Worm (Caenorhabditis elegans) whole organism, mixed stage, embryonic: Measurements from ENCODE around the gene R04F11.3.

ENCODE experiments used
- M03D4.4 ChIP-seq: sonication (generic microtip); optimal IDR thresholded peaks from 2 replicates; lab custom pipeline; 2017; ENCODE audit warnings: mild to moderate bottlenecking, missing genetic modification characterization, missing compliant biosample characterization
- bed-3 ChIP-seq: fragments of 200-800 bp; sonication (Bioruptor generic); optimal IDR thresholded peaks from 3 replicates; lab custom pipeline; 2018; ENCODE audit warnings: mild to moderate bottlenecking, missing genetic modification characterization, moderate library complexity, missing compliant biosample characterization
- blmp-1 ChIP-seq: fragments of 150-350 bp; optimal IDR thresholded peaks from 2 replicates; lab custom pipeline; 2014; ENCODE audit warnings: missing biosample characterization, missing genetic modification characterization
- ceh-39 ChIP-seq: fragments of 150-350 bp; optimal IDR thresholded peaks from 2 replicates; lab custom pipeline; 2014; ENCODE audit warnings: missing biosample characterization, missing genetic modification characterization
- ceh-43 ChIP-seq: fragments of 200-800 bp; sonication (Bioruptor generic); optimal IDR thresholded peaks from 2 replicates; lab custom pipeline; 2018; ENCODE audit warnings: mild to moderate bottlenecking, missing genetic modification characterization, moderate library complexity, missing compliant biosample characterization
- ceh-83 ChIP-seq: fragments of 200-800 bp; sonication (Bioruptor generic); optimal IDR thresholded peaks from 2 replicates; lab custom pipeline; 2018; ENCODE audit warnings: mild to moderate bottlenecking, missing genetic modification characterization, missing compliant biosample characterization
- ces-1 ChIP-seq: fragments of 150-350 bp; optimal IDR thresholded peaks from 2 replicates; lab custom pipeline; 2014; ENCODE audit warnings: missing biosample characterization, missing genetic modification reagents, missing genetic modification characterization
- cnd-1 ChIP-seq: fragments of 200-800 bp; sonication (Bioruptor generic); optimal IDR thresholded peaks from 2 replicates; lab custom pipeline; 2018; ENCODE audit warnings: mild to moderate bottlenecking, missing genetic modification characterization, missing compliant biosample characterization
- drap-1 ChIP-seq: fragments of 200-800 bp; sonication (Bioruptor generic); optimal IDR thresholded peaks from 3 replicates; lab custom pipeline; 2018; ENCODE audit warnings: mild to moderate bottlenecking, missing genetic modification characterization, missing compliant biosample characterization
- elt-1 ChIP-seq: sonication (generic microtip); optimal IDR thresholded peaks from 2 replicates; lab custom pipeline; 2017; ENCODE audit warnings: missing genetic modification characterization, mild to moderate bottlenecking, missing compliant biosample characterization, antibody characterized with exemption, moderate library complexity, borderline replicate concordance; ENCODE audit not compliant: insufficient read depth
- elt-3 ChIP-seq: fragments of 150-350 bp; optimal IDR thresholded peaks from 2 replicates; lab custom pipeline; 2014; ENCODE audit warnings: missing biosample characterization, missing genetic modification characterization
- flh-1 ChIP-seq: fragments of 200-800 bp; sonication (Bioruptor generic); optimal IDR thresholded peaks from 2 replicates; lab custom pipeline; 2018; ENCODE audit warnings: mild to moderate bottlenecking, missing genetic modification characterization, moderate library complexity, missing compliant biosample characterization
- ham-2 ChIP-seq: fragments of 200-800 bp; sonication (Bioruptor generic); optimal IDR thresholded peaks from 2 replicates; lab custom pipeline; 2018; ENCODE audit warnings: mild to moderate bottlenecking, missing genetic modification characterization, missing compliant biosample characterization
- hlh-1 ChIP-seq: fragments of 150-350 bp; optimal IDR thresholded peaks from 2 replicates; lab custom pipeline; 2014; ENCODE audit warnings: missing biosample characterization, missing genetic modification reagents, missing genetic modification characterization
- lin-13 ChIP-seq: fragments of 150-350 bp; optimal IDR thresholded peaks from 2 replicates; lab custom pipeline; 2014; ENCODE audit warnings: missing biosample characterization, missing genetic modification characterization
- lin-32 ChIP-seq: fragments of 200-800 bp; sonication (Bioruptor generic); optimal IDR thresholded peaks from 2 replicates; lab custom pipeline; 2018; ENCODE audit warnings: mild to moderate bottlenecking, missing genetic modification characterization, missing compliant biosample characterization
- lsy-2 ChIP-seq: fragments of 150-350 bp; optimal IDR thresholded peaks from 2 replicates; lab custom pipeline; 2014; ENCODE audit warnings: missing biosample characterization, missing genetic modification characterization
- mab-5 ChIP-seq: fragments of 150-350 bp; optimal IDR thresholded peaks from 2 replicates; lab custom pipeline; 2014; ENCODE audit warnings: missing biosample characterization, missing genetic modification characterization
- mep-1 ChIP-seq: fragments of 150-350 bp; optimal IDR thresholded peaks from 2 replicates; lab custom pipeline; 2017; ENCODE audit warnings: missing biosample characterization, missing genetic modification reagents, missing genetic modification characterization, inconsistent platforms
- mls-2 ChIP-seq: sonication (generic microtip); optimal IDR thresholded peaks from 2 replicates; lab custom pipeline; 2016; ENCODE audit warnings: mild to moderate bottlenecking, missing genetic modification characterization, moderate library complexity, missing compliant biosample characterization
- nhr-12 ChIP-seq: fragments of 150-350 bp; optimal IDR thresholded peaks from 2 replicates; lab custom pipeline; 2014; ENCODE audit warnings: missing biosample characterization, missing genetic modification characterization
- nhr-2 ChIP-seq: fragments of 150-350 bp; optimal IDR thresholded peaks from 2 replicates; lab custom pipeline; 2014; ENCODE audit warnings: missing biosample characterization, missing genetic modification characterization
- nhr-237 ChIP-seq: fragments of 150-350 bp; optimal IDR thresholded peaks from 2 replicates; lab custom pipeline; 2014; ENCODE audit warnings: missing biosample characterization, missing genetic modification characterization
- nhr-28 ChIP-seq: fragments of 150-350 bp; optimal IDR thresholded peaks from 2 replicates; lab custom pipeline; 2014; ENCODE audit warnings: missing biosample characterization, missing genetic modification characterization
- nhr-76 ChIP-seq: sonication (generic microtip); optimal IDR thresholded peaks from 2 replicates; lab custom pipeline; 2017; ENCODE audit warnings: missing biosample characterization, missing genetic modification characterization
- pha-4 ChIP-seq: fragments of 150-350 bp; optimal IDR thresholded peaks from 2 replicates; lab custom pipeline; 2018; ENCODE audit warnings: missing biosample characterization, missing genetic modification reagents, missing genetic modification characterization
- sem-2 ChIP-seq: fragments of 200-800 bp; sonication (Bioruptor generic); optimal IDR thresholded peaks from 2 replicates; lab custom pipeline; 2018; ENCODE audit warnings: mild to moderate bottlenecking, missing genetic modification characterization, missing compliant biosample characterization
- snpc-4 ChIP-seq: fragments of 150-350 bp; optimal IDR thresholded peaks from 2 replicates; lab custom pipeline; 2014; ENCODE audit warnings: missing biosample characterization, missing genetic modification characterization
- sptf-1 ChIP-seq: sonication (generic microtip); optimal IDR thresholded peaks from 2 replicates; lab custom pipeline; 2017; ENCODE audit warnings: mild to moderate bottlenecking, missing genetic modification characterization, moderate library complexity, missing compliant biosample characterization
- tbx-8 ChIP-seq: fragments of 200-800 bp; sonication (Bioruptor generic); optimal IDR thresholded peaks from 2 replicates; lab custom pipeline; 2018; ENCODE audit warnings: mild to moderate bottlenecking, missing genetic modification characterization, moderate library complexity, missing compliant biosample characterization
- unc-120 ChIP-seq: sonication (generic microtip); optimal IDR thresholded peaks from 2 replicates; lab custom pipeline; 2017; ENCODE audit warnings: missing genetic modification characterization, missing compliant biosample characterization; ENCODE audit not compliant: poor library complexity, severe bottlenecking
- unc-39 ChIP-seq: fragments of 150-350 bp; optimal IDR thresholded peaks from 2 replicates; lab custom pipeline; 2014; ENCODE audit warnings: missing biosample characterization, missing genetic modification characterization
- unc-62 ChIP-seq: fragments of 150-350 bp; optimal IDR thresholded peaks from 2 replicates; lab custom pipeline; 2014; ENCODE audit warnings: missing biosample characterization, missing genetic modification reagents, missing genetic modification characterization
- zip-8 ChIP-seq: fragments of 150-350 bp; optimal IDR thresholded peaks from 2 replicates; lab custom pipeline; 2014; ENCODE audit warnings: missing biosample characterization, missing genetic modification characterization
- ztf-11 ChIP-seq: fragments of 150-350 bp; optimal IDR thresholded peaks from 2 replicates; lab custom pipeline; 2014; ENCODE audit warnings: missing biosample characterization, missing genetic modification characterization

Gene R04F11.3

ce11 chrV:12329173-12329572 lies 12.2 kb upstream of the R04F11.3 start:
- peak; percentile 83 for TF ChIP-seq ces-1 (GFP tag; lab: Kevin White, UChicago)
- TF ChIP-seq nhr-12 (tag; lab: Kevin White, UChicago), result no peak

- TF ChIP-seq sptf-1 (tag; lab: Kevin White, UChicago), result no peak
- no peak for TF ChIP-seq sem-2 (GFP tag; lab: Kevin White, UChicago)
- no peak for TF ChIP-seq nhr-28 (tag; lab: Kevin White, UChicago)
- no peak for TF ChIP-seq lin-13 (tag; lab: Kevin White, UChicago)
- TF ChIP-seq zip-8 (tag; lab: Kevin White, UChicago), result no peak
- TF ChIP-seq nhr-2 (tag; lab: Kevin White, UChicago), result no peak
- TF ChIP-seq lsy-2 (tag; lab: Kevin White, UChicago), result no peak
- no peak for TF ChIP-seq ces-1 (GFP tag; lab: Kevin White, UChicago)
- TF ChIP-seq ceh-39, result no peak
- no peak for TF ChIP-seq ceh-83 (GFP tag; lab: Kevin White, UChicago)
- TF ChIP-seq nhr-12 (tag; lab: Kevin White, UChicago), result no peak
- no peak for TF ChIP-seq snpc-4 (tag; lab: Kevin White, UChicago)
- TF ChIP-seq lin-32 (GFP tag; lab: Kevin White, UChicago), result no peak
- TF ChIP-seq drap-1 (GFP tag; lab: Kevin White, UChicago), result no peak
- no peak for TF ChIP-seq tbx-8 (GFP tag; lab: Kevin White, UChicago)
- no peak for TF ChIP-seq ceh-43
- no peak for TF ChIP-seq blmp-1
Observed at ce11 chrV:12326638-12327037, 9.7 kb upstream of the R04F11.3 start.

ce11 chrV:12320274-12320839 lies 3.4 kb upstream of the R04F11.3 start:
- TF ChIP-seq lin-13 (tag; lab: Kevin White, UChicago) (no peak), mls-2 (tag; lab: Kevin White, UChicago) (no peak), elt-3 (tag; lab: Kevin White, UChicago) (no peak), nhr-237 (tag; lab: Kevin White, UChicago) (no peak)

- TF ChIP-seq flh-1 (GFP tag; lab: Kevin White, UChicago), result no peak
- no peak for TF ChIP-seq unc-120 (tag; lab: Kevin White, UChicago)
- peak; percentile 55 for TF ChIP-seq lin-13 (tag; lab: Kevin White, UChicago)
- TF ChIP-seq pha-4, result peak; percentile 69
- no peak for TF ChIP-seq mab-5
- no peak for TF ChIP-seq ham-2 (GFP tag; lab: Kevin White, UChicago)
- TF ChIP-seq hlh-1 (tag; lab: Kevin White, UChicago), result peak; percentile 47
- no peak for TF ChIP-seq nhr-28 (tag; lab: Kevin White, UChicago)
- peak; percentile 79 for TF ChIP-seq nhr-237 (tag; lab: Kevin White, UChicago)
- no peak for TF ChIP-seq nhr-12 (tag; lab: Kevin White, UChicago)
- TF ChIP-seq blmp-1, result no peak
- TF ChIP-seq unc-62 (GFP tag; lab: Kevin White, UChicago), result peak; percentile 31
- TF ChIP-seq tbx-8 (GFP tag; lab: Kevin White, UChicago), result no peak
- TF ChIP-seq nhr-2 (tag; lab: Kevin White, UChicago), result no peak
- TF ChIP-seq sem-2 (GFP tag; lab: Kevin White, UChicago), result no peak
- TF ChIP-seq elt-1 (tag; lab: Kevin White, UChicago), result no peak
- no peak for TF ChIP-seq elt-3 (tag; lab: Kevin White, UChicago)
- TF ChIP-seq ces-1 (GFP tag; lab: Kevin White, UChicago), result peak; percentile 52
- no peak for TF ChIP-seq mls-2 (tag; lab: Kevin White, UChicago)
- no peak for TF ChIP-seq lin-32 (GFP tag; lab: Kevin White, UChicago)
- TF ChIP-seq ceh-39, result peak; percentile 41
- peak; percentile 98 for TF ChIP-seq lsy-2 (tag; lab: Kevin White, UChicago)
- no peak for TF ChIP-seq snpc-4 (tag; lab: Kevin White, UChicago)
- no peak for TF ChIP-seq zip-8 (tag; lab: Kevin White, UChicago)
- TF ChIP-seq ceh-43, result no peak
- TF ChIP-seq M03D4.4, result no peak
- TF ChIP-seq ztf-11, result no peak
- no peak for TF ChIP-seq unc-39
- peak; percentile 90 for TF ChIP-seq mep-1 (tag; lab: Kevin White, UChicago)
- TF ChIP-seq bed-3 (GFP tag; lab: Kevin White, UChicago), result no peak
- TF ChIP-seq sptf-1 (tag; lab: Kevin White, UChicago), result peak; percentile 3
- no peak for TF ChIP-seq ceh-83 (GFP tag; lab: Kevin White, UChicago)
- no peak for TF ChIP-seq cnd-1
- no peak for TF ChIP-seq drap-1 (GFP tag; lab: Kevin White, UChicago)
- TF ChIP-seq nhr-76 (tag; lab: Kevin White, UChicago), result no peak
Observed at ce11 chrV:12317894-12318553, 1.0 kb upstream of the R04F11.3 start, which contains the start of the genes R04F11.5 and R04F11.2. Gene R04F11.5 (minus strand): TSS chrV:12318019. Gene R04F11.2 (plus strand): TSS chrV:12318381.
